Worm (Caenorhabditis elegans): ENCODE measurements around the gene C36H8.1.

Gene C36H8.1

ce11 chrIV:12710996-12711395, 33.6 kb downstream of the C36H8.1 start, which contains the start of gene C27D8.2:
TSS of gene C27D8.2 (plus strand) at chrIV:12711217.
- TF ChIP-seq ceh-13 (GFP tag; optimal IDR thresholded peaks at IDR 0.05) (no peak), tbx-11 (GFP tag; IDR thresholded peaks at IDR 0.05) (no peak), sea-1 (GFP tag; conservative IDR thresholded peaks at IDR 0.05) (no peak), ama-1 (optimal IDR thresholded peaks at IDR 0.05) (no peak), ets-7 (tag; optimal IDR thresholded peaks at IDR 0.05) (no peak), ceh-36 (tag; optimal IDR thresholded peaks at IDR 0.05) (no peak), flt-1 (GFP tag; IDR thresholded peaks at IDR 0.05) (no peak)

ce11 chrIV:12703811-12704210, 40.8 kb downstream of the C36H8.1 start, which contains the start of gene C27D8.4:
TSS of gene C27D8.4 (plus strand) at chrIV:12704111.
- TF ChIP-seq hnd-1 (tag; optimal IDR thresholded peaks at IDR 0.05) (no peak), sea-1 (GFP tag; conservative IDR thresholded peaks at IDR 0.05) (no peak), tbx-37 (GFP tag; conservative IDR thresholded peaks at IDR 0.05) (no peak), tra-4 (tag; optimal IDR thresholded peaks at IDR 0.05) (no peak), ceh-36 (tag; optimal IDR thresholded peaks at IDR 0.05) (no peak), scrt-1 (GFP tag; IDR thresholded peaks at IDR 0.05) (no peak), aly-1 (tag; optimal IDR thresholded peaks at IDR 0.05) (no peak), tbx-11 (GFP tag; IDR thresholded peaks at IDR 0.05) (no peak), ama-1 (optimal IDR thresholded peaks at IDR 0.05) (no peak), flt-1 (GFP tag; IDR thresholded peaks at IDR 0.05) (no peak), hmbx-1 (tag; optimal IDR thresholded peaks at IDR 0.05) (no peak), ets-7 (tag; optimal IDR thresholded peaks at IDR 0.05) (no peak), hmg-4 (GFP tag; optimal IDR thresholded peaks at IDR 0.05) (no peak), pes-1 (GFP tag; IDR thresholded peaks at IDR 0.05) (no peak), F13C5.2 (tag; optimal IDR thresholded peaks at IDR 0.05) (no peak), B0310.2 (tag; optimal IDR thresholded peaks at IDR 0.05) (no peak), ceh-13 (GFP tag; optimal IDR thresholded peaks at IDR 0.05) (no peak)

- TF ChIP-seq ceh-13 (GFP tag; optimal IDR thresholded peaks at IDR 0.05) (no peak), hnd-1 (tag; optimal IDR thresholded peaks at IDR 0.05) (no peak), tra-4 (tag; optimal IDR thresholded peaks at IDR 0.05) (no peak), hmbx-1 (tag; optimal IDR thresholded peaks at IDR 0.05) (no peak), hmg-4 (GFP tag; optimal IDR thresholded peaks at IDR 0.05) (no peak), F13C5.2 (tag; optimal IDR thresholded peaks at IDR 0.05) (no peak), ama-1 (optimal IDR thresholded peaks at IDR 0.05) (no peak), tbx-37 (GFP tag; conservative IDR thresholded peaks at IDR 0.05) (no peak), sea-1 (GFP tag; conservative IDR thresholded peaks at IDR 0.05) (no peak), ceh-36 (tag; optimal IDR thresholded peaks at IDR 0.05) (no peak), aly-1 (tag; optimal IDR thresholded peaks at IDR 0.05) (no peak)
Measured at ce11 chrIV:12700944-12701343, 43.7 kb downstream of the C36H8.1 start.

- TF ChIP-seq ets-7 (tag; optimal IDR thresholded peaks at IDR 0.05) (no peak), tbx-37 (GFP tag; conservative IDR thresholded peaks at IDR 0.05) (no peak), F13C5.2 (tag; optimal IDR thresholded peaks at IDR 0.05) (no peak), hmg-4 (GFP tag; optimal IDR thresholded peaks at IDR 0.05) (no peak), B0310.2 (tag; optimal IDR thresholded peaks at IDR 0.05) (no peak), tbx-11 (GFP tag; IDR thresholded peaks at IDR 0.05) (no peak), sea-1 (GFP tag; conservative IDR thresholded peaks at IDR 0.05) (no peak), aly-1 (tag; optimal IDR thresholded peaks at IDR 0.05) (no peak), tra-4 (tag; optimal IDR thresholded peaks at IDR 0.05) (no peak), ama-1 (optimal IDR thresholded peaks at IDR 0.05) (no peak), flt-1 (GFP tag; IDR thresholded peaks at IDR 0.05) (no peak), hnd-1 (tag; optimal IDR thresholded peaks at IDR 0.05) (no peak), hmbx-1 (tag; optimal IDR thresholded peaks at IDR 0.05) (no peak), ceh-36 (tag; optimal IDR thresholded peaks at IDR 0.05) (no peak), pes-1 (GFP tag; IDR thresholded peaks at IDR 0.05) (no peak), scrt-1 (GFP tag; IDR thresholded peaks at IDR 0.05) (no peak)
Measured at ce11 chrIV:12700204-12700603, 44.4 kb downstream of the C36H8.1 start.

ce11 chrIV:12698880-12699279, 45.7 kb downstream of the C36H8.1 start:
- TF ChIP-seq flt-1 (GFP tag; IDR thresholded peaks at IDR 0.05) (no peak), hnd-1 (tag; optimal IDR thresholded peaks at IDR 0.05) (no peak), ceh-13 (GFP tag; optimal IDR thresholded peaks at IDR 0.05) (no peak), ets-7 (tag; optimal IDR thresholded peaks at IDR 0.05) (no peak), sea-1 (GFP tag; conservative IDR thresholded peaks at IDR 0.05) (no peak), aly-1 (tag; optimal IDR thresholded peaks at IDR 0.05) (no peak), tbx-37 (GFP tag; conservative IDR thresholded peaks at IDR 0.05) (no peak), tbx-11 (GFP tag; IDR thresholded peaks at IDR 0.05) (no peak), pes-1 (GFP tag; IDR thresholded peaks at IDR 0.05) (no peak), scrt-1 (GFP tag; IDR thresholded peaks at IDR 0.05) (no peak), hmg-4 (GFP tag; optimal IDR thresholded peaks at IDR 0.05) (no peak), B0310.2 (tag; optimal IDR thresholded peaks at IDR 0.05) (no peak), ceh-36 (tag; optimal IDR thresholded peaks at IDR 0.05) (no peak), F13C5.2 (tag; optimal IDR thresholded peaks at IDR 0.05) (no peak)

Data from whole organism, early embryonic.